Fruit fly (Drosophila melanogaster) Kc167 (cell line): ENCODE data around the gene sau.

Experiments
- Sin3A ChIP-seq: fragments of >200 bp; optimal IDR thresholded peaks from 2 replicates; lab custom pipeline; 2018; ENCODE audit warnings: missing external identifiers
- insv ChIP-seq: fragments of >200 bp; optimal IDR thresholded peaks from 3 replicates; lab custom pipeline; 2018; ENCODE audit warnings: missing external identifiers
- psq ChIP-seq: fragments of >200 bp; optimal IDR thresholded peaks from 2 replicates; lab custom pipeline; 2017; ENCODE audit warnings: missing external identifiers

dm6 chr2L:2209002-2209401 lies 17.1 kb upstream of the sau start, which contains the start of gene CG33124:
- TF ChIP-seq insv = no peak
- TF ChIP-seq psq = no peak
- no peak for TF ChIP-seq Sin3A
